Worm (Caenorhabditis elegans): ENCODE measurements around the gene C07G1.15.

- TF ChIP-seq dao-5 (tag; optimal IDR thresholded peaks at IDR 0.05) (no peak), him-1 (tag; optimal IDR thresholded peaks at IDR 0.05) (no peak)
Measured at ce11 chrIV:8142735-8143550, 26.8 kb upstream of the C07G1.15 start, which contains the start of gene pmk-2.

Data from whole organism, L4/young adult.